Fruit fly (Drosophila melanogaster) whole organism, prepupa: Measurements from ENCODE around the gene pum.

Source experiments
- CG4318 ChIP-seq: fragments of 200-800 bp; sonication (Bioruptor generic); optimal IDR thresholded peaks from 3 replicates; lab custom pipeline; 2017; ENCODE audit warnings: missing biosample characterization, mild to moderate bottlenecking, missing genetic modification characterization
- CG8632 ChIP-seq: fragments of 200-800 bp; sonication (Bioruptor generic); optimal IDR thresholded peaks from 3 replicates; lab custom pipeline; 2016; ENCODE audit warnings: missing biosample characterization, missing genetic modification characterization
- Sox102F ChIP-seq: fragments of 200-800 bp; sonication (Bioruptor generic); optimal IDR thresholded peaks from 2 replicates; lab custom pipeline; 2016; ENCODE audit warnings: missing biosample characterization, mild to moderate bottlenecking, missing genetic modification characterization

dm6 chr3R:9224807-9225206 is 12.7 kb downstream of the pum start:
- TF ChIP-seq CG8632 (peak; percentile 45), CG4318 (peak; percentile 31), Sox102F (GFP tag; lab: Kevin White, UChicago) (no peak)
